Worm (Caenorhabditis elegans) whole organism, midembryonic: ENCODE measurements around the gene F10A3.12.

Experiments
- T22C8.4 ChIP-seq: fragments of 200-800 bp; sonication (Bioruptor generic); IDR thresholded peaks from 2 replicates; pipeline ENCODE4 v1.3.6; 2022; ENCODE audit warnings: missing genetic modification characterization, missing compliant biosample characterization
- cog-1 ChIP-seq: sonication (generic microtip); optimal IDR thresholded peaks from 2 replicates; lab custom pipeline; 2016; ENCODE audit warnings: missing genetic modification characterization, missing compliant biosample characterization
- flt-1 ChIP-seq: fragments of 200-800 bp; sonication (Bioruptor generic); IDR thresholded peaks from 2 replicates; pipeline ENCODE4 v1.3.6; 2022; ENCODE audit warnings: missing genetic modification characterization, missing compliant biosample characterization
- klf-2 ChIP-seq: fragments of 200-800 bp; sonication (Bioruptor generic); conservative IDR thresholded peaks from 2 replicates; pipeline ENCODE4 v1.3.6; 2022; ENCODE audit warnings: missing genetic modification reagents, missing genetic modification characterization, missing compliant biosample characterization
- med-1 ChIP-seq: sonication (generic microtip); optimal IDR thresholded peaks from 2 replicates; lab custom pipeline; 2017; ENCODE audit warnings: missing genetic modification characterization, mild to moderate bottlenecking, missing compliant biosample characterization, antibody characterized with exemption, missing genetic modification reagents; ENCODE audit not compliant: insufficient read depth
- ref-1 ChIP-seq: fragments of 200-800 bp; sonication (Bioruptor generic); conservative IDR thresholded peaks from 2 replicates; pipeline ENCODE4 v1.3.6; 2022; ENCODE audit warnings: missing genetic modification reagents, missing genetic modification characterization, missing compliant biosample characterization
- tab-1 ChIP-seq: fragments of 200-800 bp; sonication (Bioruptor generic); IDR thresholded peaks from 2 replicates; pipeline ENCODE4 v1.3.6; 2022; ENCODE audit warnings: missing genetic modification characterization, missing compliant biosample characterization

ce11 chrV:16183357-16183756, 19.5 kb downstream of the F10A3.12 start, which contains the start of gene srz-14:
- TF ChIP-seq tab-1 (GFP tag; lab: Robert Waterston, UW) (no peak), flt-1 (GFP tag; lab: Robert Waterston, UW) (no peak), klf-2 (GFP tag; lab: Robert Waterston, UW) (no peak), med-1 (GFP tag; lab: Kevin White, UChicago) (no peak), cog-1 (tag; lab: Kevin White, UChicago) (no peak), ref-1 (GFP tag; lab: Robert Waterston, UW) (no peak), T22C8.4 (GFP tag; lab: Robert Waterston, UW) (no peak)
